Worm (Caenorhabditis elegans) whole organism, midembryonic: ENCODE results near the gene lit-1.

Source experiments
- cog-1 ChIP-seq: sonication (generic microtip); optimal IDR thresholded peaks from 2 replicates; lab custom pipeline; 2016; ENCODE audit warnings: missing genetic modification characterization, missing compliant biosample characterization
- flt-1 ChIP-seq: fragments of 200-800 bp; sonication (Bioruptor generic); IDR thresholded peaks from 2 replicates; pipeline ENCODE4 v1.3.6; 2022; ENCODE audit warnings: missing genetic modification characterization, missing compliant biosample characterization
- klf-2 ChIP-seq: fragments of 200-800 bp; sonication (Bioruptor generic); conservative IDR thresholded peaks from 2 replicates; pipeline ENCODE4 v1.3.6; 2022; ENCODE audit warnings: missing genetic modification reagents, missing genetic modification characterization, missing compliant biosample characterization
- ref-1 ChIP-seq: fragments of 200-800 bp; sonication (Bioruptor generic); conservative IDR thresholded peaks from 2 replicates; pipeline ENCODE4 v1.3.6; 2022; ENCODE audit warnings: missing genetic modification reagents, missing genetic modification characterization, missing compliant biosample characterization
- tab-1 ChIP-seq: fragments of 200-800 bp; sonication (Bioruptor generic); IDR thresholded peaks from 2 replicates; pipeline ENCODE4 v1.3.6; 2022; ENCODE audit warnings: missing genetic modification characterization, missing compliant biosample characterization
- ztf-23 ChIP-seq: fragments of 200-800 bp; sonication (Bioruptor generic); IDR thresholded peaks from 2 replicates; pipeline ENCODE4 v1.3.6; 2022; ENCODE audit warnings: missing genetic modification reagents, missing genetic modification characterization, missing compliant biosample characterization
- ztf-29 ChIP-seq: fragments of 200-800 bp; sonication (Bioruptor generic); IDR thresholded peaks from 2 replicates; pipeline ENCODE4 v1.3.6; 2022; ENCODE audit warnings: missing genetic modification reagents, missing genetic modification characterization, missing compliant biosample characterization

DNA sequence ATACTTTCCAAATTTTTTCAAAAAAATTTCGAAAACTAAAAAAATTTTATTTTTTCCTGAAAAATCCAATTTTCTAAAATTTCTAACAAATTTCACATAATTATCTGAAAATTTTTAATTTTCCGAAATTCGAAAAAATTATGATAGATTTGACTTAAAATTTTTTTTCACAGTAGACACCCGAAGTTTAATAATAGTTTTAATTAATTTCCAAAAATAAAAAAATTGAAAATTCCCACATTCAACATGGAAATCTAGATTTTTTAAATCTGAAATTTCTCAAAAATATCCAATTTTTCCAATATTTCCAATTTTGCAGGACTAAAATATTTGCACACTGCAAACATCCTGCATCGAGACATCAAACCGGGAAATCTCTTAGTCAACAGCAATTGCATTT is 20.2 kb downstream of the lit-1 start:
- TF ChIP-seq cog-1 (tag; lab: Kevin White, UChicago) (no peak), ref-1 (GFP tag; lab: Robert Waterston, UW) (no peak), ztf-29 (GFP tag; lab: Robert Waterston, UW) (no peak), flt-1 (GFP tag; lab: Robert Waterston, UW) (no peak), ztf-23 (no peak), tab-1 (no peak), klf-2 (no peak)
